Worm (Caenorhabditis elegans) whole organism, mixed stage, embryonic: ENCODE data around the gene nhr-218.

Experiments
- blmp-1 ChIP-seq: fragments of 150-350 bp; optimal IDR thresholded peaks from 2 replicates; lab custom pipeline; 2014; ENCODE audit warnings: missing biosample characterization, missing genetic modification characterization
- ceh-39 ChIP-seq: fragments of 150-350 bp; optimal IDR thresholded peaks from 2 replicates; lab custom pipeline; 2014; ENCODE audit warnings: missing biosample characterization, missing genetic modification characterization
- ceh-43 ChIP-seq: fragments of 200-800 bp; sonication (Bioruptor generic); optimal IDR thresholded peaks from 2 replicates; lab custom pipeline; 2018; ENCODE audit warnings: mild to moderate bottlenecking, missing genetic modification characterization, moderate library complexity, missing compliant biosample characterization
- ces-1 ChIP-seq: fragments of 150-350 bp; optimal IDR thresholded peaks from 2 replicates; lab custom pipeline; 2014; ENCODE audit warnings: missing biosample characterization, missing genetic modification reagents, missing genetic modification characterization
- drap-1 ChIP-seq: fragments of 200-800 bp; sonication (Bioruptor generic); optimal IDR thresholded peaks from 3 replicates; lab custom pipeline; 2018; ENCODE audit warnings: mild to moderate bottlenecking, missing genetic modification characterization, missing compliant biosample characterization
- elt-1 ChIP-seq: sonication (generic microtip); optimal IDR thresholded peaks from 2 replicates; lab custom pipeline; 2017; ENCODE audit warnings: missing genetic modification characterization, mild to moderate bottlenecking, missing compliant biosample characterization, antibody characterized with exemption, moderate library complexity, borderline replicate concordance; ENCODE audit not compliant: insufficient read depth
- elt-3 ChIP-seq: fragments of 150-350 bp; optimal IDR thresholded peaks from 2 replicates; lab custom pipeline; 2014; ENCODE audit warnings: missing biosample characterization, missing genetic modification characterization
- flh-1 ChIP-seq: fragments of 200-800 bp; sonication (Bioruptor generic); optimal IDR thresholded peaks from 2 replicates; lab custom pipeline; 2018; ENCODE audit warnings: mild to moderate bottlenecking, missing genetic modification characterization, moderate library complexity, missing compliant biosample characterization
- ham-2 ChIP-seq: fragments of 200-800 bp; sonication (Bioruptor generic); optimal IDR thresholded peaks from 2 replicates; lab custom pipeline; 2018; ENCODE audit warnings: mild to moderate bottlenecking, missing genetic modification characterization, missing compliant biosample characterization
- hlh-1 ChIP-seq: fragments of 150-350 bp; optimal IDR thresholded peaks from 2 replicates; lab custom pipeline; 2014; ENCODE audit warnings: missing biosample characterization, missing genetic modification reagents, missing genetic modification characterization
- lin-13 ChIP-seq: fragments of 150-350 bp; optimal IDR thresholded peaks from 2 replicates; lab custom pipeline; 2014; ENCODE audit warnings: missing biosample characterization, missing genetic modification characterization
- lin-32 ChIP-seq: fragments of 200-800 bp; sonication (Bioruptor generic); optimal IDR thresholded peaks from 2 replicates; lab custom pipeline; 2018; ENCODE audit warnings: mild to moderate bottlenecking, missing genetic modification characterization, missing compliant biosample characterization
- lsy-2 ChIP-seq: fragments of 150-350 bp; optimal IDR thresholded peaks from 2 replicates; lab custom pipeline; 2014; ENCODE audit warnings: missing biosample characterization, missing genetic modification characterization
- mab-5 ChIP-seq: fragments of 150-350 bp; optimal IDR thresholded peaks from 2 replicates; lab custom pipeline; 2014; ENCODE audit warnings: missing biosample characterization, missing genetic modification characterization
- mep-1 ChIP-seq: fragments of 150-350 bp; optimal IDR thresholded peaks from 2 replicates; lab custom pipeline; 2017; ENCODE audit warnings: missing biosample characterization, missing genetic modification reagents, missing genetic modification characterization, inconsistent platforms
- mls-2 ChIP-seq: sonication (generic microtip); optimal IDR thresholded peaks from 2 replicates; lab custom pipeline; 2016; ENCODE audit warnings: mild to moderate bottlenecking, missing genetic modification characterization, moderate library complexity, missing compliant biosample characterization
- nhr-12 ChIP-seq: fragments of 150-350 bp; optimal IDR thresholded peaks from 2 replicates; lab custom pipeline; 2014; ENCODE audit warnings: missing biosample characterization, missing genetic modification characterization
- nhr-2 ChIP-seq: fragments of 150-350 bp; optimal IDR thresholded peaks from 2 replicates; lab custom pipeline; 2014; ENCODE audit warnings: missing biosample characterization, missing genetic modification characterization
- nhr-237 ChIP-seq: fragments of 150-350 bp; optimal IDR thresholded peaks from 2 replicates; lab custom pipeline; 2014; ENCODE audit warnings: missing biosample characterization, missing genetic modification characterization
- nhr-28 ChIP-seq: fragments of 150-350 bp; optimal IDR thresholded peaks from 2 replicates; lab custom pipeline; 2014; ENCODE audit warnings: missing biosample characterization, missing genetic modification characterization
- nhr-76 ChIP-seq: sonication (generic microtip); optimal IDR thresholded peaks from 2 replicates; lab custom pipeline; 2017; ENCODE audit warnings: missing biosample characterization, missing genetic modification characterization
- sem-2 ChIP-seq: fragments of 200-800 bp; sonication (Bioruptor generic); optimal IDR thresholded peaks from 2 replicates; lab custom pipeline; 2018; ENCODE audit warnings: mild to moderate bottlenecking, missing genetic modification characterization, missing compliant biosample characterization
- snpc-4 ChIP-seq: fragments of 150-350 bp; optimal IDR thresholded peaks from 2 replicates; lab custom pipeline; 2014; ENCODE audit warnings: missing biosample characterization, missing genetic modification characterization
- tbx-8 ChIP-seq: fragments of 200-800 bp; sonication (Bioruptor generic); optimal IDR thresholded peaks from 2 replicates; lab custom pipeline; 2018; ENCODE audit warnings: mild to moderate bottlenecking, missing genetic modification characterization, moderate library complexity, missing compliant biosample characterization
- unc-120 ChIP-seq: sonication (generic microtip); optimal IDR thresholded peaks from 2 replicates; lab custom pipeline; 2017; ENCODE audit warnings: missing genetic modification characterization, missing compliant biosample characterization; ENCODE audit not compliant: poor library complexity, severe bottlenecking
- unc-39 ChIP-seq: fragments of 150-350 bp; optimal IDR thresholded peaks from 2 replicates; lab custom pipeline; 2014; ENCODE audit warnings: missing biosample characterization, missing genetic modification characterization
- unc-62 ChIP-seq: fragments of 150-350 bp; optimal IDR thresholded peaks from 2 replicates; lab custom pipeline; 2014; ENCODE audit warnings: missing biosample characterization, missing genetic modification reagents, missing genetic modification characterization
- ztf-11 ChIP-seq: fragments of 150-350 bp; optimal IDR thresholded peaks from 2 replicates; lab custom pipeline; 2014; ENCODE audit warnings: missing biosample characterization, missing genetic modification characterization

nhr-218 gene

DNA sequence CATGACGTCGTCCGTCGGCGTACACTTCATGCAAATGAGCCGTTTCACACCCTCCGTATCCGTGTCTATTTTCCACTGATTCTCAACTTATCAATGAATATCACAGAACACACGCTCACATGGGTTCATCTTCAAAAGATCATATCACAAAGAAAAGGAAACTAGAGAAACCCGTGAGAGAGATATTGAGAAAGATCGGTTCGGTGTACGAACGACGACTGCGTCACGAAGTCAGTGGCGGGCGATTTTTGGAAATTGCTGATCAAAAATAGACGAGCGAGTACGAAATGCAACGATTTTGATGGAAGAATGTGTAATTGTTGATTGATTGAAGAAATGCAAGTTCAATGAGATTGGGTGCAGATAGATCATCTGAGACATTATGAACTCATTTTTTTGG, 44.9 kb upstream of the nhr-218 start:
- TF ChIP-seq nhr-76 (no peak), mls-2 (tag; lab: Kevin White, UChicago) (no peak), unc-120 (no peak), flh-1 (GFP tag; lab: Kevin White, UChicago) (no peak), ces-1 (no peak), ham-2 (GFP tag; lab: Kevin White, UChicago) (no peak)
- TF ChIP-seq, all 35 proteins: peak for 0

DNA sequence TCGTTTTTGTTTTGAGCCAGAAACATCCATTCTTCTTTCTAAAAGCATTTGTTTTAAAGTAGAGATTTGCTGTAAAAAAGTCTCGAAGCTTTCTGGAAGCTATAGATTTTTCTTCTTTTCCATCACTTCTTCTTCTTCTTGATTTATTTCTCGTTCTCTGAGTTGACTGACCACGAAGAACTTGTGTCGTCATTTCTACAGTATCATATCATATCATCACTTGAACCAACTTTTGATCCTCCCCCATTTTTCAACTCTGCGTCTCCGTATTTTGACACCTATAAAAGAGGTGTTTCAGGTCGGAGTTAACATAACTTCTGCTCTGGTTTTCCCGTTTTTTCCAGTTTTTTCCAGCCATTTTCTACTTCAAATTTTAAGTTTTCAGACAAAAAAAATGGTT, 43.7 kb upstream of the nhr-218 start, which contains the start of gene F11A5.9:
F11A5.9 (plus strand) TSS at position 386 of the 400 bp plus-strand sequence.
- TF ChIP-seq tbx-8 (GFP tag; lab: Kevin White, UChicago) (no peak), drap-1 (GFP tag; lab: Kevin White, UChicago) (no peak), snpc-4 (tag; lab: Kevin White, UChicago) (no peak), unc-62 (GFP tag; lab: Kevin White, UChicago) (no peak), ham-2 (GFP tag; lab: Kevin White, UChicago) (no peak), mab-5 (tag; lab: Kevin White, UChicago) (no peak), nhr-12 (tag; lab: Kevin White, UChicago) (no peak), sem-2 (no peak), mep-1 (no peak), hlh-1 (tag; lab: Kevin White, UChicago) (no peak), nhr-28 (tag; lab: Kevin White, UChicago) (no peak), ceh-43 (no peak), lsy-2 (tag; lab: Kevin White, UChicago) (no peak), elt-1 (no peak)

DNA sequence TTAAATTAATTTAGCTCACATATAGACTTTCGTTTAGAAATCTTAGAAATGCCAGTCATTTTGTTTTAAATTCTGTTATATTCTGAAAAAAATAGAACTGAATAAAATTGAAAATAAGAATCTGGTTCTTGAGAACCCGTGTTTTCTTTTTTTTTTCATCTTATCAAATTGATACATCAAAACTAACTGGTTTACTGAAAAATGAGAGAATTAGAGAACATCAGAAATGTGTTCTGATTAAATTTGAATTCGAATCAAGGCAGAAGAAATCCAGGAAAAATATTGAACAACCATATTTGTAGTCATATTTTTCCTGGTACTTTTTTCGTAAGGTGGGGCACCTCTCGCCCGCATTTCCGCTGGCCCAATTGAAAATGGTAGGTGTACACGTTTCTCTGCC, 39.7 kb upstream of the nhr-218 start, which contains the start of gene F11A5.15:
F11A5.15 (minus strand) TSS at position 101 of the 400 bp plus-strand sequence.
- TF ChIP-seq nhr-76 (no peak), lin-32 (GFP tag; lab: Kevin White, UChicago) (no peak)

DNA sequence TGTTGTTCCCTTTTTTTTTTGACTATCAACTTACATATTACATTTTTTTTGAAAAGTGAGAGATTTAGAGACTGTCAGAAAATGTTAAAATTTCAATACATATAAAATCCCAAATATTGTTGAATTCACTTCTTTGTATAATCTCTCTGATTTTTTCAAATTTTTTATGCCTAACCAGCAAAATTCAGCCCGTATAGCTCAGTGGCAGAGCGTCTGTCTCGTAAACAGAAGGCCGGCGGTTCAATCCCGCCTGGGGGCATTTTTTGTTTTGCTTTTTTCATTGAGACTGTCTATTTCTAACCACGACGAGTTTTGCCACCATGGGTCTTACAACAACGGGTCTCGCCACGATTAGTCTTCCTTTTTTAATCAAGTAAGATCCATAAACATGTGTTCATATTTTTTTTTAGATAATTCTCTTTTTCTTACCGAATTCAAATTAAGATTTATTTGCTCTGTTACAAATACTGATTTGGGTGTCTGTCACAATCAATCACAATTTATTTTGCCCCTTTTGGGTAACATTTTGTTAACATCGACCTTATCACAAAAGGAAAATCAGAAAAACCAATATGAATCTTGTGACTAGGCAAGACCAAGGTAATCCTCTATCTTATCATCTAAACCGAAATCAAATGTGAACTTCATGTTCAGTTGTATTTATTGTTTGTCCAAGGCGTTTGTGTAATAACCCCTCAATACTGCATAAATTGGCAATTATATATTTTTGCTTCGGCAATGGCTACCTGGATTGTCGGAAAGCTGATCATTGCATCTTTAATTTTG, 39.1 kb upstream of the nhr-218 start, which contains the start of gene glc-1:
glc-1 (plus strand) TSS at position 663 of the 786 bp plus-strand sequence.
- TF ChIP-seq lin-13 (tag; lab: Kevin White, UChicago) (no peak), ceh-43 (no peak), mab-5 (tag; lab: Kevin White, UChicago) (no peak), blmp-1 (tag; lab: Kevin White, UChicago) (no peak), nhr-76 (no peak), mep-1 (no peak), ces-1 (no peak), lsy-2 (tag; lab: Kevin White, UChicago) (no peak), drap-1 (GFP tag; lab: Kevin White, UChicago) (no peak), snpc-4 (tag; lab: Kevin White, UChicago) (no peak), ztf-11 (no peak), elt-1 (no peak)

DNA sequence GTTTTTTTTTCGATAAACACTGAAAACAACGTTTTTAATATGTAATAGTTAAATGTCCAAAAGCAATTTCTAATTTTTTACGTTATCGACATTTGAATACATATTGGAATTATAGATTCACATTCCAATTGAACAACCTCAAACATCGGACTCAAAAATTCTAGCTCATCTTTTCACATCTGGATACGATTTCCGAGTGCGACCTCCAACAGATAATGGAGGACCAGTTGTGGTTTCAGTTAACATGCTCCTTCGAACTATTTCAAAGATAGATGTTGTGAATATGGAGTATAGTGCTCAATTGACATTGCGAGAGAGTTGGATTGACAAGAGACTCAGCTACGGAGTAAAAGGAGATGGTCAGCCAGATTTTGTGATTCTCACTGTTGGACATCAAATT, 38.2 kb upstream of the nhr-218 start:
- no peak for TF ChIP-seq unc-39 (tag; lab: Kevin White, UChicago)
- TF ChIP-seq snpc-4 (tag; lab: Kevin White, UChicago): no peak
- TF ChIP-seq tbx-8 (GFP tag; lab: Kevin White, UChicago): no peak
- no peak for TF ChIP-seq lin-13 (tag; lab: Kevin White, UChicago)

ce11 chrV:16224027-16224426, 34.2 kb upstream of the nhr-218 start, which contains the start of gene stdh-2:
Gene stdh-2 (plus strand): TSS chrV:16224327.
- TF ChIP-seq hlh-1 (tag; lab: Kevin White, UChicago) (no peak), nhr-76 (no peak), nhr-237 (tag; lab: Kevin White, UChicago) (no peak), mep-1 (no peak), unc-120 (no peak)

DNA sequence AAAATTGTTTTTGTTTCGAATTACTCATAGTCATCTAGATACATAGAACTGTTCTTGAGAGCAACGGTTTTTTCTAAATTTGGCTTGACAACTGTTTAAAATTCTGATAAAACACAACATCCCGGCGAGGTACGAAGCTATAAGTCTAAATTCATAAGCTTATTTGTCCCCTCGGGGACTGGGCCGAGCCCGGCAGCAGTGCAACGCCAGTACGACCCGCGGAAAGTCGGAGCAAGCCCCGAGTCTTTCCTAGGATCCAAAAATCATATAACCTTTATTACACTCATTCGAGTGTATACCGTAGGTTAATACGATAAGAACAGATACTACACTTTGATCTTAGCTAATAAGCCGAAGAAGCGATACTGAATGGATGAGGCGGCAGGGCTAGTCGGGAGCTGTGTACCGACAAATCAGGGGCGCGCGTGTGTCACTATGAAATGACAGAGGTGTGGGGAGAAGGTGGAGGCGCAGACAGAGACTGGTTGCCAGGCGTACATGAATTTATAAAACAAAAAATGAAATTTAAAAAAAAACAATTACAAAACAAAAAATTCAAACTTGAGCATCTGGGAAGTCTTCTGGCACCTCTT, 32.6 kb upstream of the nhr-218 start:
- TF ChIP-seq nhr-2 (tag; lab: Kevin White, UChicago) (no peak), elt-3 (tag; lab: Kevin White, UChicago) (no peak), ceh-39 (tag; lab: Kevin White, UChicago) (no peak), ham-2 (GFP tag; lab: Kevin White, UChicago) (no peak)
